Worm (Caenorhabditis elegans) whole organism, young adult: Measurements from ENCODE around the gene K07E12.2.

Source experiments
- B0035.1 ChIP-seq: sonication (generic microtip); optimal IDR thresholded peaks from 2 replicates; lab custom pipeline; 2016; ENCODE audit warnings: missing genetic modification characterization, mild to moderate bottlenecking, missing compliant biosample characterization, missing genotype, missing genetic modification reagents
- F10E7.11 ChIP-seq: sonication (generic microtip); optimal IDR thresholded peaks from 2 replicates; lab custom pipeline; 2017; ENCODE audit warnings: mild to moderate bottlenecking, missing genetic modification characterization, moderate library complexity, missing compliant biosample characterization
- F22D6.2 ChIP-seq: sonication (generic microtip); optimal IDR thresholded peaks from 2 replicates; lab custom pipeline; 2016; ENCODE audit warnings: mild to moderate bottlenecking, missing genetic modification characterization, missing compliant biosample characterization
- F23B12.7 ChIP-seq: sonication (generic microtip); optimal IDR thresholded peaks from 2 replicates; lab custom pipeline; 2017; ENCODE audit warnings: missing genetic modification characterization, mild to moderate bottlenecking, missing compliant biosample characterization, antibody characterized with exemption, moderate library complexity; ENCODE audit not compliant: insufficient read depth
- F33H1.4 ChIP-seq: fragments of 200-800 bp; sonication (Bioruptor generic); IDR thresholded peaks from 2 replicates; pipeline ENCODE4 v1.3.6; 2022; ENCODE audit warnings: missing genetic modification reagents, missing genetic modification characterization, missing compliant biosample characterization
- K12H6.12 ChIP-seq: fragments of 200-800 bp; sonication (Bioruptor generic); optimal IDR thresholded peaks from 2 replicates; lab custom pipeline; 2018; ENCODE audit warnings: mild to moderate bottlenecking, missing genetic modification characterization, missing compliant biosample characterization
- T26A5.8 ChIP-seq: sonication (generic microtip); optimal IDR thresholded peaks from 2 replicates; lab custom pipeline; 2016; ENCODE audit warnings: missing genetic modification characterization, missing compliant biosample characterization
- Y53F4B.3 ChIP-seq: fragments of 200-800 bp; sonication (Bioruptor generic); IDR thresholded peaks from 2 replicates; pipeline ENCODE4 v1.3.6; 2022; ENCODE audit warnings: missing genetic modification reagents, missing genetic modification characterization, missing compliant biosample characterization
- Y67H2A.10 ChIP-seq: fragments of 200-800 bp; sonication (Bioruptor generic); conservative IDR thresholded peaks from 2 replicates; pipeline ENCODE4 v1.3.6; 2022; ENCODE audit warnings: missing genetic modification reagents, missing genetic modification characterization, missing compliant biosample characterization
- ama-1 ChIP-seq, 3 experiments: fragments of 150-350 bp in 1 of 3; sonication (generic microtip) in 2 of 3; optimal IDR thresholded peaks; 2 replicates each; lab custom pipeline; 2014 to 2018; ENCODE audit warnings: missing biosample characterization in 2 of 3, missing genetic modification characterization in 2 of 3, missing genetic modification reagents in 2 of 3
- aptf-2 ChIP-seq: fragments of 200-800 bp; sonication (Bioruptor generic); conservative IDR thresholded peaks from 2 replicates; pipeline ENCODE4 v1.3.6; 2022; ENCODE audit warnings: missing genetic modification reagents, missing genetic modification characterization, missing compliant biosample characterization
- aptf-3 ChIP-seq: fragments of 200-800 bp; sonication (Bioruptor generic); IDR thresholded peaks from 2 replicates; pipeline ENCODE4 v1.3.6; 2022; ENCODE audit warnings: missing genetic modification characterization, missing compliant biosample characterization
- attf-3 ChIP-seq: fragments of 200-800 bp; sonication (Bioruptor generic); conservative IDR thresholded peaks from 2 replicates; pipeline ENCODE4 v1.3.6; 2022; ENCODE audit warnings: missing genetic modification reagents, missing genetic modification characterization, missing compliant biosample characterization
- ccch-3 ChIP-seq: fragments of 200-800 bp; sonication (Bioruptor generic); optimal IDR thresholded peaks from 2 replicates; lab custom pipeline; 2018; ENCODE audit warnings: mild to moderate bottlenecking, missing genetic modification characterization, missing compliant biosample characterization
- cebp-1 ChIP-seq, 2 experiments: fragments of 200-800 bp in 1 of 2; sonication (Bioruptor generic) in 1 of 2; sonication (generic microtip) in 1 of 2; IDR thresholded peaks in 1 of 2; optimal IDR thresholded peaks in 1 of 2; 2 replicates each; pipeline versions ENCODE4 v1.3.6 to Lab custom; 2017 to 2022; ENCODE audit warnings: missing compliant biosample characterization in 2 of 2, missing genetic modification characterization in 2 of 2, mild to moderate bottlenecking in 1 of 2, missing genetic modification reagents in 1 of 2, moderate library complexity in 1 of 2
- ceh-100 ChIP-seq: fragments of 200-800 bp; sonication (Bioruptor generic); IDR thresholded peaks from 2 replicates; pipeline ENCODE4 v1.3.6; 2022; ENCODE audit warnings: missing genetic modification reagents, missing genetic modification characterization, missing compliant biosample characterization
- chd-7 ChIP-seq: sonication (generic microtip); optimal IDR thresholded peaks from 2 replicates; lab custom pipeline; 2016; ENCODE audit warnings: mild to moderate bottlenecking, missing genetic modification characterization, moderate library complexity, missing compliant biosample characterization
- dpff-1 ChIP-seq: sonication (generic microtip); optimal IDR thresholded peaks from 2 replicates; lab custom pipeline; 2017; ENCODE audit warnings: mild to moderate bottlenecking, missing genetic modification characterization, missing compliant biosample characterization
- dpl-1 ChIP-seq: fragments of 150-350 bp; optimal IDR thresholded peaks from 2 replicates; lab custom pipeline; 2014; ENCODE audit warnings: missing biosample characterization, missing genetic modification reagents, missing genetic modification characterization
- efl-1 ChIP-seq: fragments of 150-350 bp; optimal IDR thresholded peaks from 2 replicates; lab custom pipeline; 2014; ENCODE audit warnings: missing biosample characterization, missing genetic modification reagents, missing genetic modification characterization
- egl-44 ChIP-seq: fragments of 200-800 bp; sonication (Bioruptor generic); IDR thresholded peaks from 2 replicates; pipeline ENCODE4 v1.3.6; 2022; ENCODE audit warnings: missing genetic modification reagents, missing genetic modification characterization, missing compliant biosample characterization
- ekl-4 ChIP-seq: fragments of 200-800 bp; sonication (Bioruptor generic); IDR thresholded peaks from 2 replicates; pipeline ENCODE4 v1.3.6; 2022; ENCODE audit warnings: missing genetic modification reagents, missing genetic modification characterization, missing compliant biosample characterization
- fkh-3 ChIP-seq: sonication (generic microtip); optimal IDR thresholded peaks from 2 replicates; lab custom pipeline; 2016; ENCODE audit warnings: mild to moderate bottlenecking, missing genetic modification characterization, missing compliant biosample characterization
- hlh-26 ChIP-seq: fragments of 200-800 bp; sonication (Bioruptor generic); conservative IDR thresholded peaks from 2 replicates; pipeline ENCODE4 v1.3.6; 2022; ENCODE audit warnings: missing genetic modification reagents, missing genetic modification characterization, missing compliant biosample characterization
- hmg-1.2 ChIP-seq: fragments of 200-800 bp; sonication (Bioruptor generic); IDR thresholded peaks from 2 replicates; pipeline ENCODE4 v1.3.6; 2022; ENCODE audit warnings: missing genetic modification reagents, missing genetic modification characterization, missing compliant biosample characterization
- hmg-20 ChIP-seq: fragments of 200-800 bp; sonication (Bioruptor generic); IDR thresholded peaks from 2 replicates; pipeline ENCODE4 v1.3.6; 2022; ENCODE audit warnings: missing genetic modification reagents, missing genetic modification characterization, missing compliant biosample characterization
- hsf-1 ChIP-seq: fragments of 200-800 bp; sonication (Bioruptor generic); IDR thresholded peaks from 2 replicates; pipeline ENCODE4 v1.3.6; 2022; ENCODE audit warnings: missing genetic modification reagents, missing genetic modification characterization, missing compliant biosample characterization
- let-607 ChIP-seq, 2 experiments: fragments of 200-800 bp in 1 of 2; sonication (Bioruptor generic) in 1 of 2; sonication (generic microtip) in 1 of 2; optimal IDR thresholded peaks; 2 replicates each; lab custom pipeline; 2016 to 2018; ENCODE audit warnings: mild to moderate bottlenecking in 2 of 2, missing compliant biosample characterization in 2 of 2, missing genetic modification characterization in 2 of 2, moderate library complexity in 2 of 2, missing genotype in 1 of 2
- lsy-27 ChIP-seq: sonication (generic microtip); optimal IDR thresholded peaks from 2 replicates; lab custom pipeline; 2017; ENCODE audit warnings: missing genetic modification characterization, mild to moderate bottlenecking, missing compliant biosample characterization, antibody characterized with exemption, missing genotype, borderline replicate concordance; ENCODE audit not compliant: insufficient read depth
- madf-3 ChIP-seq: fragments of 200-800 bp; sonication (Bioruptor generic); IDR thresholded peaks from 2 replicates; pipeline ENCODE4 v1.3.6; 2022; ENCODE audit warnings: missing genetic modification reagents, missing genetic modification characterization, missing compliant biosample characterization
- madf-6 ChIP-seq: fragments of 200-800 bp; sonication (Bioruptor generic); IDR thresholded peaks from 2 replicates; pipeline ENCODE4 v1.3.6; 2022; ENCODE audit warnings: missing genetic modification reagents, missing genetic modification characterization, missing compliant biosample characterization
- mcd-1 ChIP-seq: fragments of 200-800 bp; sonication (Bioruptor generic); IDR thresholded peaks from 2 replicates; pipeline ENCODE4 v1.3.6; 2022; ENCODE audit warnings: missing genetic modification reagents, missing genetic modification characterization, missing compliant biosample characterization
- mes-4 ChIP-seq: sonication (generic microtip); optimal IDR thresholded peaks from 2 replicates; lab custom pipeline; 2016; ENCODE audit warnings: missing genotype, missing genetic modification characterization, missing compliant biosample characterization
- nfya-2 ChIP-seq: fragments of 200-800 bp; sonication (Bioruptor generic); IDR thresholded peaks from 2 replicates; pipeline ENCODE4 v1.3.6; 2022; ENCODE audit warnings: missing genetic modification reagents, missing genetic modification characterization, missing compliant biosample characterization
- nfyb-1 ChIP-seq: fragments of 200-800 bp; sonication (Bioruptor generic); IDR thresholded peaks from 2 replicates; pipeline ENCODE4 v1.3.6; 2022; ENCODE audit warnings: missing genetic modification reagents, missing genetic modification characterization, missing compliant biosample characterization
- pbrm-1 ChIP-seq: fragments of 200-800 bp; sonication (Bioruptor generic); IDR thresholded peaks from 2 replicates; pipeline ENCODE4 v1.3.6; 2022; ENCODE audit warnings: missing genetic modification reagents, missing genetic modification characterization, missing compliant biosample characterization
- pha-4 ChIP-seq: fragments of 150-350 bp; sonication (generic microtip); optimal IDR thresholded peaks from 2 replicates; lab custom pipeline; 2014; ENCODE audit warnings: missing biosample characterization, missing genetic modification reagents, missing genetic modification characterization
- repo-1 ChIP-seq: sonication (generic microtip); optimal IDR thresholded peaks from 2 replicates; lab custom pipeline; 2017; ENCODE audit warnings: mild to moderate bottlenecking, missing genetic modification characterization, missing compliant biosample characterization
- sdz-38 ChIP-seq: sonication (generic microtip); optimal IDR thresholded peaks from 2 replicates; lab custom pipeline; 2016; ENCODE audit warnings: missing genotype, missing genetic modification characterization, missing compliant biosample characterization
- sea-2 ChIP-seq: fragments of 200-800 bp; sonication (Bioruptor generic); IDR thresholded peaks from 2 replicates; pipeline ENCODE4 v1.3.6; 2022; ENCODE audit warnings: missing genetic modification characterization, missing compliant biosample characterization
- snpc-1.1 ChIP-seq: sonication (generic microtip); optimal IDR thresholded peaks from 2 replicates; lab custom pipeline; 2017; ENCODE audit warnings: missing genetic modification characterization, mild to moderate bottlenecking, missing compliant biosample characterization, antibody characterized with exemption, moderate library complexity, missing genotype, missing genetic modification reagents; ENCODE audit not compliant: insufficient read depth
- snpc-1.3 ChIP-seq: sonication (generic microtip); optimal IDR thresholded peaks from 2 replicates; lab custom pipeline; 2017; ENCODE audit warnings: missing genetic modification characterization, mild to moderate bottlenecking, missing compliant biosample characterization, antibody characterized with exemption, moderate library complexity, missing genotype, missing genetic modification reagents; ENCODE audit not compliant: insufficient read depth
- ztf-18 ChIP-seq: sonication (generic microtip); optimal IDR thresholded peaks from 2 replicates; lab custom pipeline; 2016; ENCODE audit warnings: missing genotype, mild to moderate bottlenecking, missing genetic modification characterization, missing compliant biosample characterization
- ztf-22 ChIP-seq: fragments of 200-800 bp; sonication (Bioruptor generic); optimal IDR thresholded peaks from 2 replicates; lab custom pipeline; 2018; ENCODE audit warnings: mild to moderate bottlenecking, missing genetic modification characterization, moderate library complexity, missing compliant biosample characterization
- ztf-26 ChIP-seq: sonication (generic microtip); optimal IDR thresholded peaks from 2 replicates; lab custom pipeline; 2017; ENCODE audit warnings: missing genetic modification characterization, missing compliant biosample characterization
- ztf-28 ChIP-seq: fragments of 200-800 bp; sonication (Bioruptor generic); IDR thresholded peaks from 2 replicates; pipeline ENCODE4 v1.3.6; 2022; ENCODE audit warnings: missing genetic modification reagents, missing genetic modification characterization, missing compliant biosample characterization
- ztf-6 ChIP-seq: fragments of 200-800 bp; sonication (Bioruptor generic); IDR thresholded peaks from 2 replicates; pipeline ENCODE4 v1.3.6; 2022; ENCODE audit warnings: missing genetic modification reagents, missing genetic modification characterization, missing compliant biosample characterization

K07E12.2 gene

ce11 chrIII:6709983-6710382 lies 27.1 kb upstream of the K07E12.2 start, which contains the start of gene isw-1 (continued):
- TF ChIP-seq hlh-26 (GFP tag; lab: Robert Waterston, UW) (no peak), sdz-38 (tag; lab: Kevin White, UChicago) (no peak), B0035.1 (no peak), chd-7 (tag; lab: Kevin White, UChicago) (no peak), efl-1 (peak; percentile 98), K12H6.12 (no peak), mcd-1 (GFP tag; lab: Robert Waterston, UW) (peak; percentile 65; the same call in 1 of the 2 replicates), madf-6 (GFP tag; lab: Robert Waterston, UW) (peak; percentile 97), repo-1 (no peak), Y53F4B.3 (GFP tag; lab: Robert Waterston, UW) (no peak), mes-4 (tag; lab: Kevin White, UChicago) (no peak), ztf-22 (GFP tag; lab: Kevin White, UChicago) (no peak), cebp-1 (GFP tag; IDR thresholded peaks at IDR 0.05; lab: Robert Waterston, UW) (no peak), cebp-1 (tag; optimal IDR thresholded peaks at IDR 0.05; lab: Kevin White, UChicago) (no peak), let-607 (tag; optimal IDR thresholded peaks at IDR 0.05; lab: Kevin White, UChicago) (no peak), dpff-1 (tag; lab: Kevin White, UChicago) (no peak), ekl-4 (GFP tag; lab: Robert Waterston, UW) (peak; percentile 78), hsf-1 (GFP tag; lab: Robert Waterston, UW) (peak; percentile 82), egl-44 (GFP tag; lab: Robert Waterston, UW) (no peak), hmg-1.2 (GFP tag; lab: Robert Waterston, UW) (peak; percentile 58; the same call in 1 of the 2 replicates), sea-2 (GFP tag; lab: Robert Waterston, UW) (no peak), lsy-27 (tag; lab: Kevin White, UChicago) (no peak), pbrm-1 (peak; percentile 60; the same call in 1 of the 2 replicates), F23B12.7 (tag; lab: Kevin White, UChicago) (peak; percentile 47), ceh-100 (GFP tag; lab: Robert Waterston, UW) (no peak), ccch-3 (GFP tag; lab: Kevin White, UChicago) (no peak), nfyb-1 (no peak), nfya-2 (no peak), ztf-28 (GFP tag; lab: Robert Waterston, UW) (no peak), ztf-18 (peak; percentile 8), F10E7.11 (no peak), madf-3 (peak; percentile 87), attf-3 (peak; percentile 80), T26A5.8 (no peak), dpl-1 (GFP tag; lab: Kevin White, UChicago) (peak; percentile 98), pha-4 (no peak), ztf-6 (GFP tag; lab: Robert Waterston, UW) (no peak), ztf-26 (tag; lab: Kevin White, UChicago) (no peak), snpc-1.1 (tag; lab: Kevin White, UChicago) (no peak), snpc-1.3 (no peak), aptf-3 (GFP tag; lab: Robert Waterston, UW) (no peak), ama-1 (optimal IDR thresholded peaks at IDR 0.05; lab: Kevin White, UChicago) (no peak), ama-1 (GFP tag; optimal IDR thresholded peaks at IDR 0.05; lab: Kevin White, UChicago) (no peak), aptf-2 (no peak), F33H1.4 (GFP tag; lab: Robert Waterston, UW) (peak; percentile 75), fkh-3 (tag; lab: Kevin White, UChicago) (no peak), Y67H2A.10 (GFP tag; lab: Robert Waterston, UW) (no peak), F22D6.2 (no peak), hmg-20 (no peak)
